Worm (Caenorhabditis elegans) whole organism, L4 larva: ENCODE data around the gene srj-38.

Experiments used
- D1046.2 ChIP-seq: fragments of 200-800 bp; sonication (Bioruptor generic); IDR thresholded peaks from 2 replicates; pipeline ENCODE4 v1.3.6; 2022; ENCODE audit warnings: missing genetic modification characterization, missing compliant biosample characterization
- F37D6.2 ChIP-seq: sonication (generic microtip); optimal IDR thresholded peaks from 2 replicates; lab custom pipeline; 2016; ENCODE audit warnings: mild to moderate bottlenecking, missing genetic modification characterization, missing compliant biosample characterization
- F44E2.7 ChIP-seq: fragments of 200-800 bp; sonication (Bioruptor generic); IDR thresholded peaks from 2 replicates; pipeline ENCODE4 v2.1.2; 2022; ENCODE audit warnings: missing genetic modification characterization, missing compliant biosample characterization
- R02D3.7 ChIP-seq: fragments of 150-350 bp; sonication (generic microtip); optimal IDR thresholded peaks from 3 replicates; lab custom pipeline; 2014; ENCODE audit warnings: missing biosample characterization, missing genetic modification characterization
- T20F7.1 ChIP-seq: fragments of 200-800 bp; sonication (Bioruptor generic); optimal IDR thresholded peaks from 2 replicates; lab custom pipeline; 2018; ENCODE audit warnings: mild to moderate bottlenecking, missing genetic modification characterization, missing compliant biosample characterization
- T26A8.4 ChIP-seq: fragments of 200-800 bp; sonication (Bioruptor generic); IDR thresholded peaks from 2 replicates; pipeline ENCODE4 v1.3.6; 2022; ENCODE audit warnings: missing genetic modification characterization, missing compliant biosample characterization
- Y48G9A.11 ChIP-seq: fragments of 200-800 bp; sonication (Bioruptor generic); IDR thresholded peaks from 2 replicates; pipeline ENCODE4 v1.3.6; 2022; ENCODE audit warnings: missing genetic modification reagents, missing genetic modification characterization, missing compliant biosample characterization
- Y5F2A.4 ChIP-seq: fragments of 200-800 bp; sonication (Bioruptor generic); optimal IDR thresholded peaks from 2 replicates; lab custom pipeline; 2018; ENCODE audit warnings: mild to moderate bottlenecking, missing genetic modification characterization, missing compliant biosample characterization
- aha-1 ChIP-seq: fragments of 150-350 bp; peaks from one replicate; lab custom pipeline; 2014; ENCODE audit warnings: missing biosample characterization, missing genetic modification characterization
- aly-2 ChIP-seq: sonication (generic microtip); optimal IDR thresholded peaks from 2 replicates; lab custom pipeline; 2018; ENCODE audit warnings: missing biosample characterization, missing genetic modification characterization
- ama-1 ChIP-seq: fragments of 150-350 bp; optimal IDR thresholded peaks from 2 replicates; lab custom pipeline; 2014; ENCODE audit warnings: inconsistent platforms, mixed read lengths
- attf-4 ChIP-seq: sonication (generic microtip); optimal IDR thresholded peaks from 3 replicates; lab custom pipeline; 2017; ENCODE audit warnings: missing biosample characterization, missing genetic modification characterization
- ceh-44 ChIP-seq: fragments of 200-800 bp; sonication (Bioruptor generic); IDR thresholded peaks from 2 replicates; pipeline ENCODE4 v1.3.6; 2022; ENCODE audit warnings: missing genetic modification reagents, missing genetic modification characterization, missing compliant biosample characterization
- ceh-82 ChIP-seq: sonication (generic microtip); optimal IDR thresholded peaks from 2 replicates; lab custom pipeline; 2017; ENCODE audit warnings: missing biosample characterization, missing genetic modification characterization
- ces-1 ChIP-seq: fragments of 150-350 bp; sonication (generic microtip); optimal IDR thresholded peaks from 4 replicates; lab custom pipeline; 2014; ENCODE audit warnings: missing biosample characterization, missing genetic modification reagents, missing genetic modification characterization
- ctbp-1 ChIP-seq: fragments of 200-800 bp; sonication (Bioruptor generic); IDR thresholded peaks from 2 replicates; pipeline ENCODE4 v1.3.6; 2022; ENCODE audit warnings: missing genetic modification reagents, missing genetic modification characterization, missing compliant biosample characterization
- daf-12 ChIP-seq: fragments of 150-350 bp; optimal IDR thresholded peaks from 2 replicates; lab custom pipeline; 2014; ENCODE audit warnings: missing biosample characterization, missing genetic modification reagents, missing genetic modification characterization
- daf-19 ChIP-seq: fragments of 200-800 bp; sonication (Bioruptor generic); conservative IDR thresholded peaks from 2 replicates; pipeline ENCODE4 v1.3.6; 2022; ENCODE audit warnings: missing genetic modification characterization, missing compliant biosample characterization
- daf-8 ChIP-seq: fragments of 200-800 bp; sonication (Bioruptor generic); IDR thresholded peaks from 2 replicates; pipeline ENCODE4 v1.3.6; 2022; ENCODE audit warnings: missing genetic modification characterization, missing compliant biosample characterization
- dmd-6 ChIP-seq: fragments of 200-800 bp; sonication (Bioruptor generic); IDR thresholded peaks from 2 replicates; pipeline ENCODE4 v1.3.6; 2022; ENCODE audit warnings: missing genetic modification reagents, missing genetic modification characterization, missing compliant biosample characterization
- dmd-8 ChIP-seq: fragments of 200-800 bp; sonication (Bioruptor generic); IDR thresholded peaks from 2 replicates; pipeline ENCODE4 v1.3.6; 2022; ENCODE audit warnings: missing genetic modification characterization, missing compliant biosample characterization
- duxl-1 ChIP-seq: sonication (generic microtip); optimal IDR thresholded peaks from 2 replicates; lab custom pipeline; 2016; ENCODE audit warnings: mild to moderate bottlenecking, missing genetic modification characterization, moderate library complexity, missing compliant biosample characterization; ENCODE audit not compliant: poor library complexity
- dve-1 ChIP-seq: sonication (generic microtip); optimal IDR thresholded peaks from 2 replicates; lab custom pipeline; 2017; ENCODE audit warnings: antibody characterized with exemption, mild to moderate bottlenecking, missing genetic modification characterization, missing compliant biosample characterization; ENCODE audit not compliant: insufficient read depth
- egl-27 ChIP-seq: sonication (generic microtip); optimal IDR thresholded peaks from 3 replicates; lab custom pipeline; 2017; ENCODE audit warnings: missing biosample characterization, missing genetic modification reagents, missing genetic modification characterization
- hlh-11 ChIP-seq: fragments of 200-800 bp; sonication (Bioruptor generic); optimal IDR thresholded peaks from 2 replicates; lab custom pipeline; 2018; ENCODE audit warnings: mild to moderate bottlenecking, missing genetic modification characterization, missing compliant biosample characterization
- hlh-30 ChIP-seq: sonication (generic microtip); optimal IDR thresholded peaks from 2 replicates; lab custom pipeline; 2017; ENCODE audit warnings: antibody characterized with exemption, mild to moderate bottlenecking, missing genetic modification characterization, missing compliant biosample characterization; ENCODE audit not compliant: insufficient read depth
- jun-1 ChIP-seq: fragments of 150-350 bp; optimal IDR thresholded peaks from 2 replicates; lab custom pipeline; 2014; ENCODE audit warnings: missing biosample characterization, missing genetic modification reagents, missing genetic modification characterization
- lin-13 ChIP-seq: fragments of 150-350 bp; optimal IDR thresholded peaks from 2 replicates; lab custom pipeline; 2014; ENCODE audit warnings: missing biosample characterization, missing genetic modification reagents, missing genetic modification characterization
- lin-15B ChIP-seq: fragments of 150-350 bp; sonication (generic microtip); optimal IDR thresholded peaks from 3 replicates; lab custom pipeline; 2014; ENCODE audit warnings: missing biosample characterization, missing genetic modification characterization
- lin-29 ChIP-seq: fragments of 200-800 bp; sonication (Bioruptor generic); IDR thresholded peaks from 2 replicates; pipeline ENCODE4 v1.3.6; 2022; ENCODE audit warnings: missing genetic modification reagents, missing genetic modification characterization, missing compliant biosample characterization
- lin-39 ChIP-seq: fragments of 150-350 bp; optimal IDR thresholded peaks from 2 replicates; lab custom pipeline; 2014; ENCODE audit warnings: missing biosample characterization, missing genetic modification reagents, missing genetic modification characterization
- lsy-2 ChIP-seq, 2 experiments: fragments of 150-350 bp in 1 of 2; sonication (generic microtip) in 1 of 2; optimal IDR thresholded peaks; 2 replicates each; lab custom pipeline; 2014 to 2017; ENCODE audit warnings: missing biosample characterization in 2 of 2, missing genetic modification characterization in 2 of 2
- mdl-1 ChIP-seq, 2 experiments: fragments of 150-350 bp in 1 of 2; sonication (generic microtip) in 1 of 2; optimal IDR thresholded peaks; 2 replicates each; lab custom pipeline; 2014 to 2017; ENCODE audit warnings: missing biosample characterization in 2 of 2, missing genetic modification characterization in 2 of 2
- mes-2 ChIP-seq: sonication (generic microtip); optimal IDR thresholded peaks from 2 replicates; lab custom pipeline; 2016; ENCODE audit warnings: missing genotype, mild to moderate bottlenecking, missing genetic modification characterization, missing compliant biosample characterization; ENCODE audit not compliant: poor library complexity, severe bottlenecking
- mxl-3 ChIP-seq: fragments of 200-800 bp; sonication (Bioruptor generic); optimal IDR thresholded peaks from 2 replicates; lab custom pipeline; 2018; ENCODE audit warnings: mild to moderate bottlenecking, missing genetic modification characterization, missing compliant biosample characterization
- nhr-10 ChIP-seq: fragments of 150-350 bp; optimal IDR thresholded peaks from 2 replicates; lab custom pipeline; 2014; ENCODE audit warnings: missing biosample characterization, missing genetic modification characterization
- nhr-11 ChIP-seq: fragments of 150-350 bp; optimal IDR thresholded peaks from 2 replicates; lab custom pipeline; 2014; ENCODE audit warnings: missing biosample characterization, missing genetic modification characterization
- nhr-111 ChIP-seq: fragments of 200-800 bp; sonication (Bioruptor generic); optimal IDR thresholded peaks from 2 replicates; lab custom pipeline; 2018; ENCODE audit warnings: mild to moderate bottlenecking, missing genetic modification characterization, missing compliant biosample characterization
- nhr-76 ChIP-seq: fragments of 150-350 bp; optimal IDR thresholded peaks from 2 replicates; lab custom pipeline; 2014; ENCODE audit warnings: missing biosample characterization, missing genetic modification characterization
- nhr-77 ChIP-seq: fragments of 150-350 bp; optimal IDR thresholded peaks from 2 replicates; lab custom pipeline; 2014; ENCODE audit warnings: missing biosample characterization, missing genetic modification characterization
- pqm-1 ChIP-seq: sonication (generic microtip); optimal IDR thresholded peaks from 2 replicates; lab custom pipeline; 2017; ENCODE audit warnings: missing biosample characterization, missing genetic modification characterization
- rbr-2 ChIP-seq: sonication (generic microtip); optimal IDR thresholded peaks from 2 replicates; lab custom pipeline; 2016; ENCODE audit warnings: missing genotype, missing genetic modification characterization, missing compliant biosample characterization
- saeg-2 ChIP-seq: fragments of 200-800 bp; sonication (Bioruptor generic); IDR thresholded peaks from 2 replicates; pipeline ENCODE4 v1.3.6; 2022; ENCODE audit warnings: missing genetic modification reagents, missing genetic modification characterization, missing compliant biosample characterization
- sdz-12 ChIP-seq: fragments of 200-800 bp; sonication (Bioruptor generic); optimal IDR thresholded peaks from 2 replicates; lab custom pipeline; 2018; ENCODE audit warnings: mild to moderate bottlenecking, missing genetic modification characterization, missing compliant biosample characterization
- spr-1 ChIP-seq: sonication (generic microtip); optimal IDR thresholded peaks from 2 replicates; lab custom pipeline; 2016; ENCODE audit warnings: mild to moderate bottlenecking, missing genetic modification characterization, missing compliant biosample characterization
- tra-1 ChIP-seq: fragments of 200-800 bp; sonication (Bioruptor generic); IDR thresholded peaks from 2 replicates; pipeline ENCODE4 v1.3.6; 2022; ENCODE audit warnings: missing genetic modification reagents, missing genetic modification characterization, missing compliant biosample characterization
- unc-130 ChIP-seq: sonication (generic microtip); optimal IDR thresholded peaks from 2 replicates; lab custom pipeline; 2016; ENCODE audit warnings: missing genetic modification reagents, missing genetic modification characterization, missing compliant biosample characterization
- zag-1 ChIP-seq: fragments of 150-350 bp; optimal IDR thresholded peaks from 2 replicates; lab custom pipeline; 2014; ENCODE audit warnings: missing biosample characterization, missing genetic modification characterization
- zip-11 ChIP-seq: fragments of 200-800 bp; sonication (Bioruptor generic); IDR thresholded peaks from 2 replicates; pipeline ENCODE4 v1.3.6; 2022; ENCODE audit warnings: missing genetic modification characterization, missing compliant biosample characterization
- zip-2 ChIP-seq: fragments of 150-350 bp; optimal IDR thresholded peaks from 2 replicates; lab custom pipeline; 2014; ENCODE audit warnings: missing biosample characterization, missing genetic modification characterization
- ztf-11 ChIP-seq: fragments of 150-350 bp; optimal IDR thresholded peaks from 2 replicates; lab custom pipeline; 2014; ENCODE audit warnings: missing biosample characterization, missing genetic modification characterization

srj-38 gene

ce11 chrV:904232-904983 lies 20.2 kb upstream of the srj-38 start, which contains the start of gene trm-2A (continued):
- TF ChIP-seq T26A8.4 (no peak), daf-19 (GFP tag; lab: Robert Waterston, UW) (no peak), tra-1 (GFP tag; lab: Robert Waterston, UW) (no peak), T20F7.1 (GFP tag; lab: Kevin White, UChicago) (no peak), nhr-10 (tag; lab: Kevin White, UChicago) (no peak), ama-1 (lab: Kevin White, UChicago) (no peak), lin-29 (GFP tag; lab: Robert Waterston, UW) (no peak), ctbp-1 (GFP tag; lab: Robert Waterston, UW) (no peak), ceh-44 (GFP tag; lab: Robert Waterston, UW) (no peak), lin-39 (tag; lab: Kevin White, UChicago) (no peak), lsy-2 (tag; optimal IDR thresholded peaks at IDR 0.05; lab: Kevin White, UChicago) (peak in 1 of 2 experiments; percentile 87), nhr-111 (GFP tag; lab: Kevin White, UChicago) (no peak), hlh-30 (peak; percentile 76), pqm-1 (no peak), dve-1 (tag; lab: Kevin White, UChicago) (peak; percentile 60), nhr-76 (tag; lab: Kevin White, UChicago) (no peak), Y5F2A.4 (no peak), duxl-1 (tag; lab: Kevin White, UChicago) (peak; percentile 49), ceh-82 (tag; lab: Kevin White, UChicago) (no peak), aha-1 (tag; lab: Kevin White, UChicago) (peak; percentile 89), F44E2.7 (GFP tag; lab: Robert Waterston, UW) (0 out of 2 replicates have a peak, but pooled peaks have one; percentile 15), R02D3.7 (tag; lab: Kevin White, UChicago) (no peak), egl-27 (tag; lab: Kevin White, UChicago) (no peak), mes-2 (tag; lab: Kevin White, UChicago) (peak; percentile 93), Y48G9A.11 (GFP tag; lab: Robert Waterston, UW) (no peak), attf-4 (tag; lab: Kevin White, UChicago) (no peak), spr-1 (no peak), aly-2 (tag; lab: Kevin White, UChicago) (no peak), nhr-11 (tag; lab: Kevin White, UChicago) (peak; percentile 27), hlh-11 (tag; lab: Kevin White, UChicago) (peak; percentile 52), mxl-3 (no peak), F37D6.2 (tag; lab: Kevin White, UChicago) (no peak), lin-13 (peak; percentile 16), ztf-11 (no peak), unc-130 (GFP tag; lab: Kevin White, UChicago) (no peak), ces-1 (GFP tag; lab: Kevin White, UChicago) (no peak), D1046.2 (GFP tag; lab: Robert Waterston, UW) (no peak), daf-12 (tag; lab: Kevin White, UChicago) (no peak), daf-8 (GFP tag; lab: Robert Waterston, UW) (no peak), zag-1 (tag; lab: Kevin White, UChicago) (no peak), sdz-12 (GFP tag; lab: Kevin White, UChicago) (no peak), mdl-1 (tag; optimal IDR thresholded peaks at IDR 0.05; lab: Kevin White, UChicago) (peak in 1 of 2 experiments; percentile 17), dmd-8 (GFP tag; lab: Robert Waterston, UW) (0 out of 2 replicates have a peak, but pooled peaks have one; percentile 37), jun-1 (tag; lab: Kevin White, UChicago) (no peak), dmd-6 (GFP tag; lab: Robert Waterston, UW) (peak; percentile 43; the same call in 1 of the 2 replicates), rbr-2 (tag; lab: Kevin White, UChicago) (peak; percentile 54), saeg-2 (GFP tag; lab: Robert Waterston, UW) (no peak), zip-2 (tag; lab: Kevin White, UChicago) (no peak), lin-15B (tag; lab: Kevin White, UChicago) (no peak), zip-11 (no peak), nhr-77 (peak; percentile 44)
